Fruit fly (Drosophila melanogaster): ENCODE measurements around the gene BuGZ.

DNA sequence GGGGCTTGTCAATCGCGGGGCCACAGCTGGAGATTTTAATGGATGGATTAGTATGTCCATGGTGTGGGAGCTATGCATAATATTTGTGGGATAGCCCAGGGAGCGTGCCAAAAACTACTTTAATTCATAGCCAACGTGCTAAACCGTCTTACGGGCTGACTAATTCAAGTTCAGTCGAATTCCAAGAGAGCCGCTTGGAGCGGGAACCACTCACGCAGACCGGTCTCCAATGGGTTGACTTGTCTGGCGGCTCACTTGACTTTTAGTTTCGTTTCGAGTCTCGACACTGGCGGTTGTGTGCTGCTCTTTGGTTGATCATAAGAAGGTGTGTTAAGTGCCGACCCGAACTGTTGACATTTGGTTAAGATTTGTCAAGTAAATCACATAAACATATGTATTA lies 10.9 kb downstream of the BuGZ start, which contains the start of gene yellow-b:
- TF ChIP-seq CG8478 (optimal IDR thresholded peaks at IDR 0.05) (no peak), EcR (GFP tag; optimal IDR thresholded peaks at IDR 0.05) (no peak)
